Worm (Caenorhabditis elegans): Measurements from ENCODE around the gene sly-1.

ce11 chrIII:10520523-10520922 lies 13.7 kb downstream of the sly-1 start, which contains the start of gene unc-49:
- TF ChIP-seq him-1 (tag; optimal IDR thresholded peaks at IDR 0.05) (no peak), W03F9.2 (tag; optimal IDR thresholded peaks at IDR 0.05) (no peak)
